Fruit fly (Drosophila melanogaster) S2 (cell line): Measurements from ENCODE around the gene CG32241.

Source experiments
- CG8478 ChIP-seq: fragments of >200 bp; optimal IDR thresholded peaks from 2 replicates; lab custom pipeline; 2018
- CTCF ChIP-seq, 2 experiments: fragments of >200 bp; optimal IDR thresholded peaks; 2 replicates each; lab custom pipeline; 2018

Gene CG32241

dm6 chr3L:4477656-4478254 lies 11.3 kb upstream of the CG32241 start:
- TF ChIP-seq CTCF (optimal IDR thresholded peaks at IDR 0.05; lab: Kevin White, UChicago) (no peak), CG8478 (lab: Kevin White, UChicago) (no peak)

- TF ChIP-seq CG8478 (lab: Kevin White, UChicago) = no peak
- TF ChIP-seq CTCF (optimal IDR thresholded peaks at IDR 0.05; lab: Kevin White, UChicago) = no peak
Measured at dm6 chr3L:4475704-4476103, 9.3 kb upstream of the CG32241 start.

- no peak for TF ChIP-seq CTCF (optimal IDR thresholded peaks at IDR 0.05; lab: Kevin White, UChicago)
- TF ChIP-seq CG8478 (lab: Kevin White, UChicago) = no peak
Measured at dm6 chr3L:4474946-4475470, 8.6 kb upstream of the CG32241 start.

dm6 chr3L:4472768-4473167 lies 6.3 kb upstream of the CG32241 start, which contains the start of gene CG11349:
TSS of gene CG11349 (plus strand) at chr3L:4473068.
- no peak for TF ChIP-seq CTCF (optimal IDR thresholded peaks at IDR 0.05; lab: Kevin White, UChicago)
- TF ChIP-seq CG8478 (lab: Kevin White, UChicago) = no peak

- TF ChIP-seq CTCF (optimal IDR thresholded peaks at IDR 0.05; lab: Kevin White, UChicago) (no peak), CG8478 (lab: Kevin White, UChicago) (no peak)
Measured at dm6 chr3L:4471449-4471848, 5.0 kb upstream of the CG32241 start, which contains the start of gene CG32248. TSS of gene CG32248 (plus strand) at chr3L:4471749.

dm6 chr3L:4469701-4470100 lies 3.3 kb upstream of the CG32241 start, which contains the start of gene CG32249:
TSS of gene CG32249 (plus strand) at chr3L:4470001.
- TF ChIP-seq CG8478 (lab: Kevin White, UChicago) (no peak), CTCF (optimal IDR thresholded peaks at IDR 0.05; lab: Kevin White, UChicago) (no peak)

dm6 chr3L:4463773-4464301 lies 2.6 kb downstream of the CG32241 start, which contains the start of gene CG15024:
TSS of gene CG15024 (minus strand) at chr3L:4463823.
- no peak for TF ChIP-seq CG8478 (lab: Kevin White, UChicago)
- TF ChIP-seq CTCF (optimal IDR thresholded peaks at IDR 0.05; lab: Kevin White, UChicago) = no peak

- TF ChIP-seq CTCF (optimal IDR thresholded peaks at IDR 0.05; lab: Kevin White, UChicago) = no peak
- TF ChIP-seq CG8478 (lab: Kevin White, UChicago) = no peak
Measured at dm6 chr3L:4461454-4462045, 4.9 kb downstream of the CG32241 start, which contains the start of gene CG15023. TSS of gene CG15023 (minus strand) at chr3L:4461504.

dm6 chr3L:4460307-4461088 lies 5.9 kb downstream of the CG32241 start, which contains the start of gene CG15022:
TSS of gene CG15022 (minus strand) at chr3L:4460317.
- no peak for TF ChIP-seq CTCF (optimal IDR thresholded peaks at IDR 0.05; lab: Kevin White, UChicago)
- TF ChIP-seq CG8478 (lab: Kevin White, UChicago) = no peak

- TF ChIP-seq CG8478 (lab: Kevin White, UChicago) = no peak
- TF ChIP-seq CTCF (optimal IDR thresholded peaks at IDR 0.05; lab: Kevin White, UChicago) = no peak
Measured at dm6 chr3L:4458063-4458462, 8.4 kb downstream of the CG32241 start, which contains the start of gene CG11345. TSS of gene CG11345 (minus strand) at chr3L:4458163.

- TF ChIP-seq CTCF (optimal IDR thresholded peaks at IDR 0.05; lab: Kevin White, UChicago) = no peak
- no peak for TF ChIP-seq CG8478 (lab: Kevin White, UChicago)
Measured at dm6 chr3L:4447229-4447628, 19.2 kb downstream of the CG32241 start.

- TF ChIP-seq CTCF (optimal IDR thresholded peaks at IDR 0.05; lab: Kevin White, UChicago) = no peak
- TF ChIP-seq CG8478 (lab: Kevin White, UChicago) = no peak
Measured at dm6 chr3L:4446273-4446672, 20.2 kb downstream of the CG32241 start, which contains the start of gene CG12607. TSS of gene CG12607 (plus strand) at chr3L:4446573.

dm6 chr3L:4445824-4446223 lies 20.6 kb downstream of the CG32241 start:
- TF ChIP-seq CTCF (optimal IDR thresholded peaks at IDR 0.05; lab: Kevin White, UChicago) = no peak
- TF ChIP-seq CG8478 (lab: Kevin White, UChicago) = no peak

- no peak for TF ChIP-seq CG8478 (lab: Kevin White, UChicago)
- TF ChIP-seq CTCF (optimal IDR thresholded peaks at IDR 0.05; lab: Kevin White, UChicago) = no peak
Measured at dm6 chr3L:4442168-4442567, 24.3 kb downstream of the CG32241 start.
